Fruit fly (Drosophila melanogaster): ENCODE results near the gene PolD1.

dm6 chr3L:16018721-16019120, 31.1 kb upstream of the PolD1 start:
- no peak for TF ChIP-seq Myc (optimal IDR thresholded peaks at IDR 0.05)
- no peak for TF ChIP-seq psq (GFP tag; optimal IDR thresholded peaks at IDR 0.05)
- no peak for TF ChIP-seq Hr78 (GFP tag; optimal IDR thresholded peaks at IDR 0.05)
- TF ChIP-seq CrebA (GFP tag; optimal IDR thresholded peaks at IDR 0.05; ENCODE audit: borderline replicate concordance): no peak
- no peak for TF ChIP-seq N (GFP tag; optimal IDR thresholded peaks at IDR 0.05)
- no peak for TF ChIP-seq ey (GFP tag; optimal IDR thresholded peaks at IDR 0.05)
- TF ChIP-seq HLH106 (tag; optimal IDR thresholded peaks at IDR 0.05): no peak
- TF ChIP-seq pan (optimal IDR thresholded peaks at IDR 0.05): no peak
- TF ChIP-seq CG32264 (GFP tag; optimal IDR thresholded peaks at IDR 0.05): no peak
- TF ChIP-seq sage (GFP tag; optimal IDR thresholded peaks at IDR 0.05): no peak
- TF ChIP-seq Hr83 (GFP tag; optimal IDR thresholded peaks at IDR 0.05; ENCODE audit: poor library complexity, severe bottlenecking): no peak
- TF ChIP-seq lola (GFP tag; optimal IDR thresholded peaks at IDR 0.05): no peak
- no peak for TF ChIP-seq Dfd (GFP tag; optimal IDR thresholded peaks at IDR 0.05)

All from whole organism, wandering third instar larva.